Fruit fly (Drosophila melanogaster) whole organism, wandering third instar larva: ENCODE measurements around the gene Alg1.

Experiments
- Abd-B ChIP-seq: fragments of >200 bp; optimal IDR thresholded peaks from 2 replicates; lab custom pipeline; 2017; ENCODE audit warnings: missing biosample characterization, missing genetic modification characterization
- CG32264 ChIP-seq: fragments of 200-800 bp; sonication (Bioruptor generic); optimal IDR thresholded peaks from 2 replicates; lab custom pipeline; 2016; ENCODE audit warnings: missing biosample characterization, missing genetic modification characterization
- Hnf4 ChIP-seq: fragments of 200-800 bp; sonication (Bioruptor generic); optimal IDR thresholded peaks from 2 replicates; lab custom pipeline; 2016; ENCODE audit warnings: missing biosample characterization, mild to moderate bottlenecking, missing genetic modification characterization
- Myc ChIP-seq: fragments of >200 bp; optimal IDR thresholded peaks from 2 replicates; lab custom pipeline; 2017
- OdsH ChIP-seq: fragments of 200-800 bp; sonication (Bioruptor generic); optimal IDR thresholded peaks from 2 replicates; lab custom pipeline; 2016; ENCODE audit warnings: missing biosample characterization, mild to moderate bottlenecking, missing genetic modification characterization
- Rel ChIP-seq, 2 experiments: fragments of 200-800 bp; sonication (Bioruptor generic) in 1 of 2; optimal IDR thresholded peaks; 2 replicates in 1 of 2; 3 replicates in 1 of 2; lab custom pipeline; 2016 to 2019; ENCODE audit warnings: mild to moderate bottlenecking in 2 of 2, missing biosample characterization in 2 of 2, missing genetic modification characterization in 2 of 2, moderate library complexity in 1 of 2
- br ChIP-seq: fragments of 200-800 bp; sonication (Bioruptor generic); optimal IDR thresholded peaks from 2 replicates; lab custom pipeline; 2016; ENCODE audit warnings: missing biosample characterization, missing genetic modification characterization
- h ChIP-seq: fragments of 200-800 bp; sonication (Bioruptor generic); optimal IDR thresholded peaks from 3 replicates; lab custom pipeline; 2016; ENCODE audit warnings: missing biosample characterization, mild to moderate bottlenecking, missing genetic modification characterization
- jim ChIP-seq: fragments of 175-275, 200-325 bp; sonication (Bioruptor generic); optimal IDR thresholded peaks from 2 replicates; lab custom pipeline; 2016; ENCODE audit warnings: missing biosample characterization, mild to moderate bottlenecking, missing genetic modification characterization
- lola ChIP-seq: fragments of >200 bp; optimal IDR thresholded peaks from 2 replicates; lab custom pipeline; 2017; ENCODE audit warnings: missing biosample characterization, missing genetic modification characterization
- pan ChIP-seq: fragments of >200 bp; optimal IDR thresholded peaks from 2 replicates; lab custom pipeline; 2017
- psq ChIP-seq: fragments of 200-800 bp; sonication (Bioruptor generic); optimal IDR thresholded peaks from 3 replicates; lab custom pipeline; 2017; ENCODE audit warnings: missing biosample characterization, mild to moderate bottlenecking, missing genetic modification characterization, moderate library complexity
- tai ChIP-seq: sonication (Bioruptor generic); optimal IDR thresholded peaks from 2 replicates; lab custom pipeline; 2016; ENCODE audit warnings: missing biosample characterization, missing genetic modification characterization

- TF ChIP-seq tai (GFP tag; lab: Kevin White, UChicago) (no peak), Myc (no peak), h (GFP tag; lab: Kevin White, UChicago) (no peak), OdsH (GFP tag; lab: Kevin White, UChicago) (no peak), Abd-B (no peak), psq (GFP tag; lab: Kevin White, UChicago) (no peak), Rel (GFP tag; optimal IDR thresholded peaks at IDR 0.05; lab: Kevin White, UChicago) (no peak), Rel (tag; optimal IDR thresholded peaks at IDR 0.05; lab: Kevin White, UChicago) (no peak), jim (GFP tag; lab: Kevin White, UChicago) (no peak), CG32264 (GFP tag; lab: Kevin White, UChicago) (no peak), br (GFP tag; lab: Kevin White, UChicago) (no peak), Hnf4 (GFP tag; lab: Kevin White, UChicago) (no peak), pan (lab: Kevin White, UChicago) (no peak), lola (GFP tag; lab: Kevin White, UChicago) (no peak)
Observed at dm6 chr3R:17812477-17812876, 1.5 kb upstream of the Alg1 start.
